Fruit fly (Drosophila melanogaster): ENCODE measurements around the gene RpS5a.

Gene RpS5a

dm6 chrX:17178484-17178921, 30.4 kb upstream of the RpS5a start (continued):
- TF ChIP-seq kni (GFP tag; optimal IDR thresholded peaks at IDR 0.05), result peak; percentile 77
- TF ChIP-seq ase (GFP tag; IDR thresholded peaks at IDR 0.05), result peak; percentile 98
- TF ChIP-seq prd (optimal IDR thresholded peaks at IDR 0.05), result no peak
- TF ChIP-seq prd (GFP tag; IDR thresholded peaks at IDR 0.05), result peak; percentile 99
- peak; percentile 99 for TF ChIP-seq dysf (GFP tag; IDR thresholded peaks at IDR 0.05)
- no peak for TF ChIP-seq HLHmδ (GFP tag; optimal IDR thresholded peaks at IDR 0.05)
- no peak for TF ChIP-seq ATbp (GFP tag; optimal IDR thresholded peaks at IDR 0.05)
- TF ChIP-seq CG7786 (GFP tag; optimal IDR thresholded peaks at IDR 0.05), result peak; percentile 69
- peak; percentile 33 for TF ChIP-seq CG11398 (GFP tag; optimal IDR thresholded peaks at IDR 0.05)
- peak; percentile 84 for TF ChIP-seq Jarid2 (GFP tag; optimal IDR thresholded peaks at IDR 0.05)
- no peak for TF ChIP-seq Dip3 (GFP tag; optimal IDR thresholded peaks at IDR 0.05)
- peak; percentile 96 for TF ChIP-seq rib (GFP tag; IDR thresholded peaks at IDR 0.05)
- TF ChIP-seq CG7357 (GFP tag; IDR thresholded peaks at IDR 0.05), result peak; percentile 95
- peak; percentile 97 for TF ChIP-seq CG18476 (GFP tag; optimal IDR thresholded peaks at IDR 0.05)
- no peak for TF ChIP-seq oc (tag; optimal IDR thresholded peaks at IDR 0.05)
- TF ChIP-seq dan (GFP tag; IDR thresholded peaks at IDR 0.05), result peak; percentile 94
- TF ChIP-seq CG34224 (GFP tag; IDR thresholded peaks at IDR 0.05; ENCODE audit: partially characterized antibody), result no peak
- peak; percentile 99 for TF ChIP-seq sisA (GFP tag; IDR thresholded peaks at IDR 0.05)
- no peak for TF ChIP-seq maf-S (GFP tag; optimal IDR thresholded peaks at IDR 0.05)
- no peak for TF ChIP-seq tna (GFP tag; IDR thresholded peaks at IDR 0.05; ENCODE audit: partially characterized antibody)
- TF ChIP-seq Ravus (GFP tag; IDR thresholded peaks at IDR 0.05), result peak; percentile 96
- no peak for TF ChIP-seq CG15073 (GFP tag; optimal IDR thresholded peaks at IDR 0.05)
- no peak for TF ChIP-seq lola (GFP tag; optimal IDR thresholded peaks at IDR 0.05)
- TF ChIP-seq CG3838 (GFP tag; optimal IDR thresholded peaks at IDR 0.05), result no peak
- peak; percentile 90 for TF ChIP-seq jumu (GFP tag; optimal IDR thresholded peaks at IDR 0.05)
- TF ChIP-seq CG3407 (GFP tag; optimal IDR thresholded peaks at IDR 0.05), result no peak
- no peak for TF ChIP-seq HmgD (GFP tag; optimal IDR thresholded peaks at IDR 0.05)
- TF ChIP-seq ERR (GFP tag; optimal IDR thresholded peaks at IDR 0.05), result peak; percentile 89
- TF ChIP-seq CG15514 (GFP tag; optimal IDR thresholded peaks at IDR 0.05), result peak; percentile 90
- TF ChIP-seq CG13287 (GFP tag; IDR thresholded peaks at IDR 0.05; ENCODE audit: partially characterized antibody), result no peak
- peak; percentile 70 for TF ChIP-seq stwl (tag; optimal IDR thresholded peaks at IDR 0.05)
- no peak for TF ChIP-seq CG42726 (GFP tag; IDR thresholded peaks at IDR 0.05; ENCODE audit: partially characterized antibody)
- peak; percentile 99 for TF ChIP-seq tap (tag; optimal IDR thresholded peaks at IDR 0.05)
- TF ChIP-seq zfh1 (GFP tag; IDR thresholded peaks at IDR 0.05), result peak; percentile 99
- peak; percentile 99 for TF ChIP-seq Drgx (GFP tag; IDR thresholded peaks at IDR 0.05)
- peak; percentile 94 for TF ChIP-seq CG31441 (GFP tag; IDR thresholded peaks at IDR 0.05)
- TF ChIP-seq Fer3 (tag; optimal IDR thresholded peaks at IDR 0.05), result peak; percentile 96
- TF ChIP-seq Hr39 (optimal IDR thresholded peaks at IDR 0.05), result no peak
- TF ChIP-seq Ets97D (GFP tag; optimal IDR thresholded peaks at IDR 0.05), result peak; percentile 92
- peak; percentile 93 for TF ChIP-seq cwo (GFP tag; optimal IDR thresholded peaks at IDR 0.05)
- peak; percentile 99 for TF ChIP-seq CG11695 (GFP tag; IDR thresholded peaks at IDR 0.05)
- TF ChIP-seq slbo (GFP tag; IDR thresholded peaks at IDR 0.05), result no peak
- peak; percentile 99 for TF ChIP-seq CG9727 (GFP tag; optimal IDR thresholded peaks at IDR 0.05)
- peak; percentile 99 for TF ChIP-seq stc (GFP tag; IDR thresholded peaks at IDR 0.05)
- TF ChIP-seq CG16815 (GFP tag; optimal IDR thresholded peaks at IDR 0.05), result no peak
- TF ChIP-seq gt (GFP tag; IDR thresholded peaks at IDR 0.05), result peak; percentile 98
- peak; percentile 88 for TF ChIP-seq grn (GFP tag; optimal IDR thresholded peaks at IDR 0.05)
- TF ChIP-seq CG14014 (GFP tag; IDR thresholded peaks at IDR 0.05), result no peak
- peak; percentile 20 for TF ChIP-seq MESR4 (GFP tag; optimal IDR thresholded peaks at IDR 0.05)
- peak; percentile 97 for TF ChIP-seq jigr1 (GFP tag; IDR thresholded peaks at IDR 0.05)
- TF ChIP-seq pros (GFP tag; optimal IDR thresholded peaks at IDR 0.05), result peak; percentile 78
- no peak for TF ChIP-seq wdn (GFP tag; IDR thresholded peaks at IDR 0.05)

Data from whole organism, embryonic.